Fruit fly (Drosophila melanogaster): ENCODE data around the gene CG14658.

The CG14658 gene

DNA sequence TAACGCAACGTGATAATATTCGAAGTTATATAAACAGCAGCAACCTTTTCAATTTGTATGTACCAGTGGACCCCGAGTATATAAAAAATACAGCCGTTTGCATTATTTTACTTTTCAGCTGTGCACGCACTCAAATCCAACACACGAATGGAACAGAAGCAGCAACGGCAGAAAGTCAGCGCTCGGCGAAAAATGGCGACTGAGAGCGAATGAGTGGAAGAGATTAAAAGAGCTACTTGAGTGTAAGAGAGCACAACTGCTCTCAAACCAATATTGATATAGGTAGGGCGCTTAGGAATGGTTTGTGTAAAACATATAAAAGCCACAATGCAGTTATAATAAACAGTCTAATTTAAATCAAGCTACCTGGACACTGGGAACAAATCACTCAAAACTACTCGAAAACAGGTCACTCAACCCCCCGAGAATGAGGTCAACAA, 24.0 kb downstream of the CG14658 start (continued):
- TF ChIP-seq sna (GFP tag; IDR thresholded peaks at IDR 0.05; ENCODE audit: partially characterized antibody): no peak
- peak; percentile 21 for TF ChIP-seq sug (tag; optimal IDR thresholded peaks at IDR 0.05)
- peak; percentile 47 for TF ChIP-seq chn (GFP tag; optimal IDR thresholded peaks at IDR 0.05)
- no peak for TF ChIP-seq TFAM (GFP tag; optimal IDR thresholded peaks at IDR 0.05)
- TF ChIP-seq btn (GFP tag; optimal IDR thresholded peaks at IDR 0.05): peak; percentile 54
- peak; percentile 72 for TF ChIP-seq Camta (GFP tag; optimal IDR thresholded peaks at IDR 0.05)
- no peak for TF ChIP-seq lov (optimal IDR thresholded peaks at IDR 0.05)
- TF ChIP-seq lov (GFP tag; IDR thresholded peaks at IDR 0.05): peak; percentile 68; the same call in 1 of the 3 replicates
- TF ChIP-seq ERR (GFP tag; optimal IDR thresholded peaks at IDR 0.05): no peak
- TF ChIP-seq CG9437 (GFP tag; optimal IDR thresholded peaks at IDR 0.05): peak; percentile 29
- peak; percentile 42 for TF ChIP-seq CG2116 (GFP tag; optimal IDR thresholded peaks at IDR 0.05)
- TF ChIP-seq CG9797 (GFP tag; optimal IDR thresholded peaks at IDR 0.05): no peak
- no peak; the same call in 2 of the 3 replicates for TF ChIP-seq tgo (GFP tag; IDR thresholded peaks at IDR 0.05)
- peak; percentile 86 for TF ChIP-seq mirr (GFP tag; optimal IDR thresholded peaks at IDR 0.05)
- TF ChIP-seq Dfd (GFP tag; optimal IDR thresholded peaks at IDR 0.05): no peak
- TF ChIP-seq CG1602 (GFP tag; optimal IDR thresholded peaks at IDR 0.05): no peak
- peak; percentile 52 for TF ChIP-seq CG14710 (tag; optimal IDR thresholded peaks at IDR 0.05)
- TF ChIP-seq CG12391 (tag; optimal IDR thresholded peaks at IDR 0.05): peak; percentile 2
- TF ChIP-seq jing (GFP tag; optimal IDR thresholded peaks at IDR 0.05): peak; percentile 3
- peak; percentile 39 for TF ChIP-seq CG12236 (GFP tag; optimal IDR thresholded peaks at IDR 0.05)
- TF ChIP-seq CG10543 (GFP tag; optimal IDR thresholded peaks at IDR 0.05): peak; percentile 73
- TF ChIP-seq zf30C (GFP tag; optimal IDR thresholded peaks at IDR 0.05): no peak
- TF ChIP-seq Hmr (GFP tag; optimal IDR thresholded peaks at IDR 0.05): peak; percentile 79
- TF ChIP-seq CG9876 (GFP tag; optimal IDR thresholded peaks at IDR 0.05): peak; percentile 30
- TF ChIP-seq CG6854 (GFP tag; optimal IDR thresholded peaks at IDR 0.05): peak; percentile 78
- peak; percentile 11 for TF ChIP-seq Oli (tag; optimal IDR thresholded peaks at IDR 0.05)
- TF ChIP-seq danr (GFP tag; IDR thresholded peaks at IDR 0.05): no peak
- TF ChIP-seq CG10267 (tag; optimal IDR thresholded peaks at IDR 0.05): peak; percentile 30
- peak; percentile 24 to 92 for TF ChIP-seq Pdp1 (GFP tag; optimal IDR thresholded peaks at IDR 0.05)
- peak; percentile 89 to 98 for TF ChIP-seq Trl (optimal IDR thresholded peaks at IDR 0.05)
- TF ChIP-seq Trl (GFP tag; optimal IDR thresholded peaks at IDR 0.05): peak; percentile 73
- no peak for TF ChIP-seq hb (GFP tag; IDR thresholded peaks at IDR 0.05; ENCODE audit: partially characterized antibody)
- peak; percentile 22 for TF ChIP-seq trh (GFP tag; optimal IDR thresholded peaks at IDR 0.05)
- no peak for TF ChIP-seq ems (GFP tag; optimal IDR thresholded peaks at IDR 0.05)
- no peak for TF ChIP-seq sima (GFP tag; optimal IDR thresholded peaks at IDR 0.05)
- peak; percentile 70 for TF ChIP-seq CG16863 (GFP tag; optimal IDR thresholded peaks at IDR 0.05)
- TF ChIP-seq ase (GFP tag; IDR thresholded peaks at IDR 0.05): peak; percentile 14; the same call in 1 of the 3 replicates
- TF ChIP-seq sisA (GFP tag; IDR thresholded peaks at IDR 0.05): no peak
- no peak for TF ChIP-seq CG3995 (GFP tag; optimal IDR thresholded peaks at IDR 0.05)
- TF ChIP-seq pzg (GFP tag; optimal IDR thresholded peaks at IDR 0.05): no peak
- no peak for TF ChIP-seq knrl (GFP tag; IDR thresholded peaks at IDR 0.05; ENCODE audit: partially characterized antibody)
- peak; percentile 68; the same call in 1 of the 2 replicates for TF ChIP-seq sim (GFP tag; IDR thresholded peaks at IDR 0.05)
- TF ChIP-seq Gug (GFP tag; IDR thresholded peaks at IDR 0.05): no peak
- TF ChIP-seq da (GFP tag; optimal IDR thresholded peaks at IDR 0.05): no peak
- TF ChIP-seq eve (GFP tag; optimal IDR thresholded peaks at IDR 0.05): no peak
- peak; percentile 63 for TF ChIP-seq CG17912 (GFP tag; optimal IDR thresholded peaks at IDR 0.05)
- TF ChIP-seq gfzf (GFP tag; optimal IDR thresholded peaks at IDR 0.05): no peak
- TF ChIP-seq sr (GFP tag; IDR thresholded peaks at IDR 0.05): peak; percentile 38; the same call in 1 of the 3 replicates
- no peak for TF ChIP-seq p53 (GFP tag; optimal IDR thresholded peaks at IDR 0.05)
- TF ChIP-seq CG34376 (GFP tag; optimal IDR thresholded peaks at IDR 0.05): peak; percentile 85
- TF ChIP-seq CG11398 (GFP tag; optimal IDR thresholded peaks at IDR 0.05): peak; percentile 37
- no peak for TF ChIP-seq twi (tag; optimal IDR thresholded peaks at IDR 0.05)

All from whole organism, embryonic.